Fruit fly (Drosophila melanogaster) whole organism, adult: Measurements from ENCODE around the gene eloF.

ENCODE experiments used
- CG1620 ChIP-seq: fragments of 200-800 bp; sonication (Bioruptor generic); optimal IDR thresholded peaks from 2 replicates; lab custom pipeline; 2016; ENCODE audit warnings: missing biosample characterization, missing genetic modification characterization
- CG7101 ChIP-seq: fragments of 200-800 bp; sonication (Bioruptor generic); optimal IDR thresholded peaks from 2 replicates; lab custom pipeline; 2018; ENCODE audit warnings: missing biosample characterization, mild to moderate bottlenecking, missing genetic modification characterization, moderate library complexity
- Crg-1 ChIP-seq: fragments of 200-800 bp; sonication (Bioruptor generic); optimal IDR thresholded peaks from 2 replicates; lab custom pipeline; 2016; ENCODE audit warnings: missing biosample characterization, missing genetic modification characterization
- ovo ChIP-seq: fragments of 200-800 bp; sonication (Bioruptor generic); optimal IDR thresholded peaks from 2 replicates; lab custom pipeline; 2016; ENCODE audit warnings: missing biosample characterization, missing genetic modification characterization

DNA sequence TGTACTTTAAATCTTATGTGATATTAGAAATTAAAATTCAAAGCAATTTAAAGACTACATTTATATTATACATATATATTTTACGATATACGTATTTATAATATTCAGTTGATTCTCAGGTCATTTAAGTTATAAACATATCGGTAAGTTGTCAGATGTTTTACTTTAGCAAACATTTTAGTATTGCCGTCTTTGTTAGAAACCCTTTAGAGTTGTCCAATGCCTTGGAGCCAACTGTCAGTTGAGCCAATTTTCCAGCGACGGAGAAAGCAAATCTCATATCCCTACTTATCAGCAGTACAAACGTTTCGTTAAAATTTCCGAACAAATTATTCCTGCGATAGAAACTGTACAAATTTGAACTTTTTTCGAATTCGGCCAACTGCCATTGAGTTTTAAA is 39.1 kb upstream of the eloF start, which contains the start of gene topi:
- TF ChIP-seq CG1620 (GFP tag; lab: Kevin White, UChicago) (no peak), Crg-1 (GFP tag; lab: Kevin White, UChicago) (no peak), ovo (no peak), CG7101 (no peak)
